Worm (Caenorhabditis elegans) whole organism, L2 larva: ENCODE results near the gene ptr-18.

Experiments used
- blmp-1 ChIP-seq: sonication (generic microtip); optimal IDR thresholded peaks from 2 replicates; lab custom pipeline; 2017; ENCODE audit warnings: missing genetic modification characterization, mild to moderate bottlenecking, missing compliant biosample characterization, antibody characterized with exemption, moderate library complexity; ENCODE audit not compliant: insufficient read depth
- egl-27 ChIP-seq: sonication (generic microtip); optimal IDR thresholded peaks from 3 replicates; lab custom pipeline; 2017; ENCODE audit warnings: missing biosample characterization, missing genetic modification reagents, missing genetic modification characterization
- lin-13 ChIP-seq: fragments of 150-350 bp; optimal IDR thresholded peaks from 2 replicates; lab custom pipeline; 2014; ENCODE audit warnings: missing biosample characterization, missing genetic modification reagents, missing genetic modification characterization
- peb-1 ChIP-seq: fragments of 150-350 bp; optimal IDR thresholded peaks from 2 replicates; lab custom pipeline; 2014; ENCODE audit warnings: missing biosample characterization, missing genetic modification characterization

- TF ChIP-seq blmp-1 (no peak), egl-27 (tag; lab: Kevin White, UChicago) (no peak), lin-13 (GFP tag; lab: Kevin White, UChicago) (no peak), peb-1 (tag; lab: Kevin White, UChicago) (no peak)
Measured at ce11 chrII:12978658-12979057, 13.3 kb downstream of the ptr-18 start.
